Fruit fly (Drosophila melanogaster): ENCODE results near the gene CG31800.

DNA sequence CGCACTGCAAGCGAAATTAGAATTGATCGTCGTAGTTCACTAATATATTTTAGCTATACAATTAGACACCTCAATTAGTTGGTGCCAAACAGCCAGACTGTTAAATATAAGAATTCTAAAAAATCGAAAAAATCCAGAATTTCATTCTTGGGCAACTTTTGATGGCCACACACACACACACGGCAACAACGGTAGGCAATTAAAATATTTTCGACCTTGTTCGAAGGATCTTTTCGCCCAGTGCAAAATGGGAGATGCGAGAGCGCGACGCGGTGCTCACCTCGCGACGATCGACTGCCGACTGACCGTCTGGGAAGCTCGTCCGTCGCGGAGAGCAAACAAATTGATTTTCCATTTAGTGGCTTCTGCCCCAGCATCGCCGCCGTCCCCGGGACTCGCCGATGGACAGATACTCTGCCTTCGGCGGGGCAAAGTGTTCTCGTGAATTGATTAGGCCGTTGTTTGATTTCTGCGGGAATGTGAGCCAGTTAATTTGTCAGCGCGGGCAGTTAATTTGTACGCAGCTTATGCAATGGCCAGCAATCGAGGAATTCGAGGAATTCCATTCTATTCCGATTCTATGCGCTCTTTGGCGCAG lies 35.3 kb upstream of the CG31800 start, which contains the start of gene CG10702:
- TF ChIP-seq CG8478 (optimal IDR thresholded peaks at IDR 0.05) (no peak), psq (optimal IDR thresholded peaks at IDR 0.05) (no peak), Dll (optimal IDR thresholded peaks at IDR 0.05) (no peak), usp (GFP tag; optimal IDR thresholded peaks at IDR 0.05) (no peak)
